Worm (Caenorhabditis elegans): ENCODE data around the gene sri-78.

DNA sequence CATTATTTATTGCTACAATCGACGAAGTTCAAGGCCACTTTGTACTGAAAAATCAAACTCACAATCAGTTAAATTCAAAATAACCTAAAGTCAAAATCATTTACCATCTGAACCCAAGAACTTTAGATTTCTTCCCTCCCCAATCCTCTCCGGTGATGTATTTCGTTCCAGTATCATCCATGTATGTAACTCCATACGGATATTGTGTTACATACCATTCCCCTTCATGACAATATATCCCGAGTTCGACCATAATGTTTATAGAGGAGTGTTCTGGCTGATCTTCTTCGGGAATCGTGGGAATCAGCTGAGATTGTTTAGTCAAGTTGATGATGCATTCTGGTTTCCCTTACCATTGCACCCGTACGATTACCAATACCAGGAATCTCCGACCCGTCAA, 36.6 kb upstream of the sri-78 start:
- TF ChIP-seq pha-4 (GFP tag; IDR thresholded peaks at IDR 0.05) (no peak), pha-4 (tag; optimal IDR thresholded peaks at IDR 0.05) (no peak), nhr-76 (tag; optimal IDR thresholded peaks at IDR 0.05) (no peak), lin-38 (GFP tag; IDR thresholded peaks at IDR 0.05) (no peak), F26F4.8 (GFP tag; conservative IDR thresholded peaks at IDR 0.05) (no peak), zag-1 (tag; optimal IDR thresholded peaks at IDR 0.05) (no peak)
